Fruit fly (Drosophila melanogaster) whole organism, embryonic: ENCODE measurements around the gene APP-BP1.
A peak's percentile ranks its signal among the peaks of the same experiment; 100 is the strongest.

Experiments
- Atf6 ChIP-seq: fragments of 200-800 bp; sonication (Bioruptor generic); IDR thresholded peaks from 2 replicates; pipeline ENCODE4 v1.3.6; 2022; ENCODE audit warnings: missing biosample characterization, missing genetic modification characterization
- Bgb ChIP-seq: fragments of 200-800 bp; sonication (Bioruptor generic); IDR thresholded peaks from 2 replicates; pipeline ENCODE4 v1.3.6; 2022; ENCODE audit warnings: missing biosample characterization, missing genetic modification characterization; ENCODE audit not compliant: partially characterized antibody
- CG10366 ChIP-seq: fragments of 200-800 bp; sonication (Bioruptor generic); IDR thresholded peaks from 2 replicates; pipeline ENCODE4 v1.3.6; 2022; ENCODE audit warnings: missing biosample characterization, missing genetic modification characterization
- CG11398 ChIP-seq: fragments of 200-800 bp; sonication (Bioruptor generic); optimal IDR thresholded peaks from 2 replicates; lab custom pipeline; 2016; ENCODE audit warnings: missing biosample characterization, missing genetic modification characterization
- CG11504 ChIP-seq: fragments of 200-800 bp; sonication (Bioruptor generic); optimal IDR thresholded peaks from 3 replicates; lab custom pipeline; 2019; ENCODE audit warnings: missing biosample characterization, mild to moderate bottlenecking, missing genetic modification characterization, moderate library complexity
- CG13296 ChIP-seq: fragments of 200-800 bp; sonication (Bioruptor generic); optimal IDR thresholded peaks from 3 replicates; lab custom pipeline; 2018; ENCODE audit warnings: missing biosample characterization, mild to moderate bottlenecking, missing genetic modification characterization
- CG13624 ChIP-seq: fragments of 200-800 bp; sonication (Bioruptor generic); optimal IDR thresholded peaks from 2 replicates; lab custom pipeline; 2016; ENCODE audit warnings: missing biosample characterization, missing genetic modification characterization
- CG14050 ChIP-seq: fragments of 200-800 bp; sonication (Bioruptor generic); IDR thresholded peaks from 3 replicates; pipeline ENCODE4 v1.3.6; 2022; ENCODE audit warnings: missing biosample characterization, missing genetic modification characterization
- CG14667 ChIP-seq: fragments of 200-800 bp; sonication (Bioruptor generic); IDR thresholded peaks from 2 replicates; pipeline ENCODE4 v1.3.6; 2022; ENCODE audit warnings: missing biosample characterization, missing genetic modification characterization
- CG1602 ChIP-seq: fragments of 200-800 bp; sonication (Bioruptor generic); optimal IDR thresholded peaks from 3 replicates; lab custom pipeline; 2016; ENCODE audit warnings: missing biosample characterization, missing genetic modification characterization
- CG2116 ChIP-seq: fragments of 200-800 bp; sonication (Bioruptor generic); optimal IDR thresholded peaks from 3 replicates; lab custom pipeline; 2018; ENCODE audit warnings: missing biosample characterization, mild to moderate bottlenecking, missing genetic modification characterization
- CG34376 ChIP-seq: fragments of 200-800 bp; sonication (Bioruptor generic); optimal IDR thresholded peaks from 2 replicates; lab custom pipeline; 2018; ENCODE audit warnings: missing biosample characterization, mild to moderate bottlenecking, missing genetic modification characterization
- CG3847 ChIP-seq: fragments of 200-800 bp; sonication (Bioruptor generic); IDR thresholded peaks from 2 replicates; pipeline ENCODE4 v1.3.6; 2022; ENCODE audit warnings: missing biosample characterization, missing genetic modification characterization
- CG42726 ChIP-seq: fragments of 200-800 bp; sonication (Bioruptor generic); IDR thresholded peaks from 2 replicates; pipeline ENCODE4 v1.3.6; 2022; ENCODE audit warnings: missing biosample characterization, missing genetic modification characterization; ENCODE audit not compliant: partially characterized antibody
- CG5953 ChIP-seq: fragments of 200-800 bp; sonication (Bioruptor generic); IDR thresholded peaks from 2 replicates; pipeline ENCODE4 v1.3.6; 2022; ENCODE audit warnings: missing biosample characterization, missing genetic modification characterization
- CG6765 ChIP-seq: fragments of 200-800 bp; sonication (Bioruptor generic); optimal IDR thresholded peaks from 3 replicates; lab custom pipeline; 2017; ENCODE audit warnings: missing biosample characterization, mild to moderate bottlenecking, missing genetic modification characterization
- CG8388 ChIP-seq: fragments of 200-800 bp; sonication (Bioruptor generic); optimal IDR thresholded peaks from 2 replicates; lab custom pipeline; 2019; ENCODE audit warnings: missing biosample characterization, mild to moderate bottlenecking, missing genetic modification characterization, moderate library complexity
- CHES-1-like ChIP-seq: fragments of 200-800 bp; sonication (Bioruptor generic); optimal IDR thresholded peaks from 2 replicates; lab custom pipeline; 2016; ENCODE audit warnings: missing biosample characterization, missing genetic modification characterization
- CTCF ChIP-seq: fragments of 200-800 bp; sonication (Bioruptor generic); optimal IDR thresholded peaks from 2 replicates; lab custom pipeline; 2017; ENCODE audit warnings: missing biosample characterization, mild to moderate bottlenecking, missing genetic modification characterization, moderate library complexity
- Elba2 ChIP-seq: fragments of 200-800 bp; sonication (Bioruptor generic); optimal IDR thresholded peaks from 3 replicates; lab custom pipeline; 2016; ENCODE audit warnings: missing biosample characterization, missing genetic modification characterization
- Fer1 ChIP-seq: fragments of 200-800 bp; sonication (Bioruptor generic); optimal IDR thresholded peaks from 2 replicates; lab custom pipeline; 2017; ENCODE audit warnings: missing biosample characterization, mild to moderate bottlenecking, missing genetic modification characterization
- Fer2 ChIP-seq: fragments of 200-800 bp; sonication (Bioruptor generic); optimal IDR thresholded peaks from 2 replicates; lab custom pipeline; 2018; ENCODE audit warnings: missing biosample characterization, mild to moderate bottlenecking, missing genetic modification characterization, moderate library complexity
- H2.0 ChIP-seq: fragments of 200-800 bp; sonication (Bioruptor generic); IDR thresholded peaks from 2 replicates; pipeline ENCODE4 v1.3.6; 2022; ENCODE audit warnings: missing biosample characterization, missing genetic modification characterization
- Hr51 ChIP-seq, 2 experiments: fragments of 200-800 bp; sonication (Bioruptor generic); optimal IDR thresholded peaks; 2 replicates in 1 of 2; 3 replicates in 1 of 2; lab custom pipeline; 2016 to 2018; ENCODE audit warnings: missing biosample characterization in 2 of 2, missing genetic modification characterization in 2 of 2, mild to moderate bottlenecking in 1 of 2, moderate library complexity in 1 of 2
- Lim3 ChIP-seq: fragments of 200-800 bp; sonication (Bioruptor generic); IDR thresholded peaks from 2 replicates; pipeline ENCODE4 v1.3.6; 2022; ENCODE audit warnings: missing biosample characterization, missing genetic modification characterization
- MBD-R2 ChIP-seq: fragments of 200-800 bp; sonication (Bioruptor generic); IDR thresholded peaks from 2 replicates; pipeline ENCODE4 v1.3.6; 2022; ENCODE audit warnings: missing biosample characterization, missing genetic modification characterization
- Mes4 ChIP-seq: fragments of 200-800 bp; sonication (Bioruptor generic); optimal IDR thresholded peaks from 2 replicates; lab custom pipeline; 2016; ENCODE audit warnings: missing biosample characterization, missing genetic modification characterization
- Trl ChIP-seq, 3 experiments: fragments of >200 bp in 2 of 3; fragments of 200-800 bp in 1 of 3; sonication (Bioruptor generic) in 1 of 3; optimal IDR thresholded peaks; 2 replicates in 1 of 3; 3 replicates in 2 of 3; lab custom pipeline; 2016 to 2017; ENCODE audit warnings: missing biosample characterization in 1 of 3, missing genetic modification characterization in 1 of 3
- Xrp1 ChIP-seq: fragments of 200-800 bp; sonication (Bioruptor generic); IDR thresholded peaks from 2 replicates; pipeline ENCODE4 v1.3.6; 2022; ENCODE audit warnings: missing biosample characterization, missing genetic modification characterization
- ac ChIP-seq: fragments of 200-800 bp; sonication (Bioruptor generic); optimal IDR thresholded peaks from 3 replicates; lab custom pipeline; 2017; ENCODE audit warnings: missing biosample characterization, mild to moderate bottlenecking, missing genetic modification characterization
- ap ChIP-seq: fragments of 200-800 bp; sonication (Bioruptor generic); IDR thresholded peaks from 2 replicates; pipeline ENCODE4 v1.3.6; 2022; ENCODE audit warnings: missing biosample characterization, missing genetic modification characterization
- cg ChIP-seq: fragments of 200-800 bp; sonication (Bioruptor generic); optimal IDR thresholded peaks from 3 replicates; lab custom pipeline; 2019; ENCODE audit warnings: missing biosample characterization, mild to moderate bottlenecking, missing genetic modification characterization, moderate library complexity
- croc ChIP-seq: fragments of 200-800 bp; sonication (Bioruptor generic); conservative IDR thresholded peaks from 3 replicates; pipeline ENCODE4 v1.3.6; 2022; ENCODE audit warnings: missing biosample characterization, missing genetic modification characterization
- exex ChIP-seq: fragments of 200-800 bp; sonication (Bioruptor generic); optimal IDR thresholded peaks from 4 replicates; lab custom pipeline; 2018; ENCODE audit warnings: missing biosample characterization, mild to moderate bottlenecking, missing genetic modification characterization, moderate library complexity
- fd102C ChIP-seq: fragments of 200-800 bp; sonication (Bioruptor generic); optimal IDR thresholded peaks from 2 replicates; lab custom pipeline; 2018; ENCODE audit warnings: missing biosample characterization, mild to moderate bottlenecking, missing genetic modification characterization, moderate library complexity
- gfzf ChIP-seq: fragments of 200-800 bp; sonication (Bioruptor generic); optimal IDR thresholded peaks from 2 replicates; lab custom pipeline; 2016; ENCODE audit warnings: missing biosample characterization, mild to moderate bottlenecking, missing genetic modification characterization, moderate library complexity
- gsb ChIP-seq: fragments of 200-800 bp; sonication (Bioruptor generic); IDR thresholded peaks from 2 replicates; pipeline ENCODE4 v1.3.6; 2022; ENCODE audit warnings: missing biosample characterization, missing genetic modification characterization
- gsb-n ChIP-seq: fragments of 200-800 bp; sonication (Bioruptor generic); optimal IDR thresholded peaks from 3 replicates; lab custom pipeline; 2018; ENCODE audit warnings: missing biosample characterization, mild to moderate bottlenecking, missing genetic modification characterization
- h ChIP-seq: fragments of >200 bp; optimal IDR thresholded peaks from 2 replicates; lab custom pipeline; 2017
- ham ChIP-seq: fragments of 200-800 bp; sonication (Bioruptor generic); IDR thresholded peaks from 2 replicates; pipeline ENCODE4 v1.3.6; 2022; ENCODE audit warnings: missing biosample characterization, missing genetic modification characterization
- maf-S ChIP-seq: fragments of 200-800 bp; sonication (Bioruptor generic); optimal IDR thresholded peaks from 2 replicates; lab custom pipeline; 2016; ENCODE audit warnings: missing biosample characterization, missing genetic modification characterization
- peb ChIP-seq: fragments of 200-800 bp; sonication (Bioruptor generic); IDR thresholded peaks from 2 replicates; pipeline ENCODE4 v1.3.6; 2022; ENCODE audit warnings: missing biosample characterization, missing genetic modification characterization
- pros ChIP-seq: fragments of 200-800 bp; sonication (Bioruptor generic); optimal IDR thresholded peaks from 3 replicates; lab custom pipeline; 2019; ENCODE audit warnings: missing biosample characterization, mild to moderate bottlenecking, missing genetic modification characterization, moderate library complexity
- row ChIP-seq: fragments of 200-800 bp; sonication (Bioruptor generic); IDR thresholded peaks from 3 replicates; pipeline ENCODE4 v1.3.6; 2022; ENCODE audit warnings: missing biosample characterization, missing genetic modification characterization
- unpg ChIP-seq: fragments of 200-800 bp; sonication (Bioruptor generic); optimal IDR thresholded peaks from 3 replicates; lab custom pipeline; 2018; ENCODE audit warnings: missing biosample characterization, mild to moderate bottlenecking, missing genetic modification characterization, moderate library complexity
- vfl ChIP-seq: fragments of 200-800 bp; sonication (Bioruptor generic); optimal IDR thresholded peaks from 2 replicates; lab custom pipeline; 2016; ENCODE audit warnings: missing biosample characterization, missing genetic modification characterization
- wdn ChIP-seq: fragments of 200-800 bp; sonication (Bioruptor generic); IDR thresholded peaks from 2 replicates; pipeline ENCODE4 v1.3.6; 2022; ENCODE audit warnings: missing biosample characterization, missing genetic modification characterization
- wor ChIP-seq: fragments of 200-800 bp; sonication (Bioruptor generic); IDR thresholded peaks from 2 replicates; pipeline ENCODE4 v1.3.6; 2022; ENCODE audit warnings: missing biosample characterization, missing genetic modification characterization

The APP-BP1 gene

dm6 chr3L:11091943-11092609 lies 6.1 kb upstream of the APP-BP1 start (continued):
- TF ChIP-seq CG11398 (GFP tag; lab: Kevin White, UChicago) (no peak), ham (GFP tag; lab: Robert Waterston, UW) (no peak), exex (no peak), Fer2 (tag; lab: Kevin White, UChicago) (no peak), gsb-n (peak; percentile 19), wdn (GFP tag; lab: Robert Waterston, UW) (no peak), CG11504 (peak; percentile 7), croc (GFP tag; lab: Robert Waterston, UW) (no peak), row (no peak; the same call in 1 of the 3 replicates), CG34376 (GFP tag; lab: Kevin White, UChicago) (no peak), CG14667 (GFP tag; lab: Robert Waterston, UW) (no peak)

dm6 chr3L:11092610-11092961 lies 5.6 kb upstream of the APP-BP1 start:
- no peak for TF ChIP-seq H2.0 (GFP tag; lab: Robert Waterston, UW)
- TF ChIP-seq cg (GFP tag; lab: Kevin White, UChicago), result peak; percentile 89
- TF ChIP-seq ap (GFP tag; lab: Robert Waterston, UW), result no peak
- TF ChIP-seq Trl (optimal IDR thresholded peaks at IDR 0.05; lab: Kevin White, UChicago), result peak; percentile 34 to 66
- no peak for TF ChIP-seq Trl (GFP tag; optimal IDR thresholded peaks at IDR 0.05; lab: Kevin White, UChicago)
- no peak for TF ChIP-seq pros (GFP tag; lab: Kevin White, UChicago)
- peak; percentile 3 for TF ChIP-seq CHES-1-like (GFP tag; lab: Kevin White, UChicago)
- no peak for TF ChIP-seq MBD-R2 (GFP tag; lab: Robert Waterston, UW)
- no peak for TF ChIP-seq vfl (GFP tag; lab: Kevin White, UChicago)

- TF ChIP-seq fd102C (GFP tag; lab: Kevin White, UChicago) (no peak), CG1602 (peak; percentile 46), Hr51 (GFP tag; optimal IDR thresholded peaks at IDR 0.05; lab: Kevin White, UChicago) (peak; percentile 41 to 50), ac (GFP tag; lab: Kevin White, UChicago) (no peak), peb (peak; percentile 33), unpg (peak; percentile 30), gfzf (no peak), gsb (GFP tag; lab: Robert Waterston, UW) (peak; percentile 28; the same call in 1 of the 2 replicates), CG8388 (GFP tag; lab: Kevin White, UChicago) (peak; percentile 2), CG2116 (GFP tag; lab: Kevin White, UChicago) (peak; percentile 58), Xrp1 (peak; percentile 76), h (no peak), Mes4 (no peak), CG3847 (GFP tag; lab: Robert Waterston, UW) (peak; percentile 96), Fer2 (tag; lab: Kevin White, UChicago) (no peak), Fer1 (GFP tag; lab: Kevin White, UChicago) (peak; percentile 60), Lim3 (no peak), Bgb (GFP tag; lab: Robert Waterston, UW) (peak; percentile 92), CTCF (GFP tag; lab: Kevin White, UChicago) (no peak), Elba2 (GFP tag; lab: Kevin White, UChicago) (peak; percentile 40), gsb-n (peak; percentile 32), CG5953 (GFP tag; lab: Robert Waterston, UW) (peak; percentile 56), Atf6 (GFP tag; lab: Robert Waterston, UW) (peak; percentile 67), CG14050 (GFP tag; lab: Robert Waterston, UW) (peak; percentile 66; the same call in 2 of the 3 replicates), wor (0 out of 2 replicates have a peak, but pooled peaks have one; percentile 11), CG10366 (GFP tag; lab: Robert Waterston, UW) (peak; percentile 65), CG13624 (peak; percentile 46), CG6765 (GFP tag; lab: Kevin White, UChicago) (peak; percentile 46), CG42726 (peak; percentile 87), CG11398 (GFP tag; lab: Kevin White, UChicago) (no peak), maf-S (GFP tag; lab: Kevin White, UChicago) (no peak), CG13296 (GFP tag; lab: Kevin White, UChicago) (peak; percentile 47)
Observed at dm6 chr3L:11093046-11093520, 5.1 kb upstream of the APP-BP1 start, which contains the start of gene JIL-1. JIL-1 (minus strand) TSS chr3L:11093193.
